Fruit fly (Drosophila melanogaster) whole organism, wandering third instar larva: Measurements from ENCODE around the gene Cyp18a1.

Experiments used
- Abd-B ChIP-seq: fragments of >200 bp; optimal IDR thresholded peaks from 2 replicates; lab custom pipeline; 2017; ENCODE audit warnings: missing biosample characterization, missing genetic modification characterization
- CG32264 ChIP-seq: fragments of 200-800 bp; sonication (Bioruptor generic); optimal IDR thresholded peaks from 2 replicates; lab custom pipeline; 2016; ENCODE audit warnings: missing biosample characterization, missing genetic modification characterization
- CG9705 ChIP-seq: fragments of 200-800 bp; sonication (Bioruptor generic); optimal IDR thresholded peaks from 2 replicates; lab custom pipeline; 2018; ENCODE audit warnings: missing biosample characterization, mild to moderate bottlenecking, missing genetic modification characterization
- CrebA ChIP-seq: fragments of 200-800 bp; sonication (Bioruptor generic); optimal IDR thresholded peaks from 2 replicates; lab custom pipeline; 2016; ENCODE audit warnings: missing biosample characterization, mild to moderate bottlenecking, missing genetic modification characterization, borderline replicate concordance
- Dif ChIP-seq: fragments of 200-275, 200-300 bp; sonication (Bioruptor generic); optimal IDR thresholded peaks from 2 replicates; lab custom pipeline; 2018; ENCODE audit warnings: missing biosample characterization, missing genetic modification characterization; ENCODE audit not compliant: partially characterized antibody
- HLH106 ChIP-seq: fragments of 200-800 bp; optimal IDR thresholded peaks from 3 replicates; lab custom pipeline; 2019; ENCODE audit warnings: missing biosample characterization, mild to moderate bottlenecking, missing genetic modification characterization, moderate library complexity
- Hnf4 ChIP-seq: fragments of 200-800 bp; sonication (Bioruptor generic); optimal IDR thresholded peaks from 2 replicates; lab custom pipeline; 2016; ENCODE audit warnings: missing biosample characterization, mild to moderate bottlenecking, missing genetic modification characterization
- Hr78 ChIP-seq: fragments of >200 bp; optimal IDR thresholded peaks from 2 replicates; lab custom pipeline; 2017; ENCODE audit warnings: missing biosample characterization, missing genetic modification characterization
- Hr83 ChIP-seq: fragments of 200-300 bp; sonication (Bioruptor generic); optimal IDR thresholded peaks from 2 replicates; lab custom pipeline; 2016; ENCODE audit warnings: missing biosample characterization, mild to moderate bottlenecking, missing genetic modification characterization, moderate library complexity; ENCODE audit not compliant: poor library complexity, severe bottlenecking
- Mio ChIP-seq: sonication (Bioruptor generic); optimal IDR thresholded peaks from 2 replicates; lab custom pipeline; 2016; ENCODE audit warnings: missing biosample characterization, missing genetic modification characterization
- Myc ChIP-seq: fragments of >200 bp; optimal IDR thresholded peaks from 2 replicates; lab custom pipeline; 2017
- N ChIP-seq: fragments of >200 bp; optimal IDR thresholded peaks from 2 replicates; lab custom pipeline; 2018; ENCODE audit warnings: missing biosample characterization, missing external identifiers, missing genetic modification characterization
- OdsH ChIP-seq: fragments of 200-800 bp; sonication (Bioruptor generic); optimal IDR thresholded peaks from 2 replicates; lab custom pipeline; 2016; ENCODE audit warnings: missing biosample characterization, mild to moderate bottlenecking, missing genetic modification characterization
- Rel ChIP-seq, 2 experiments: fragments of 200-800 bp; sonication (Bioruptor generic) in 1 of 2; optimal IDR thresholded peaks; 2 replicates in 1 of 2; 3 replicates in 1 of 2; lab custom pipeline; 2016 to 2019; ENCODE audit warnings: mild to moderate bottlenecking in 2 of 2, missing biosample characterization in 2 of 2, missing genetic modification characterization in 2 of 2, moderate library complexity in 1 of 2
- Sp1 ChIP-seq: fragments of 200-800 bp; sonication (Bioruptor generic); optimal IDR thresholded peaks from 3 replicates; lab custom pipeline; 2019; ENCODE audit warnings: missing biosample characterization, mild to moderate bottlenecking, missing genetic modification characterization, moderate library complexity
- br ChIP-seq: fragments of 200-800 bp; sonication (Bioruptor generic); optimal IDR thresholded peaks from 2 replicates; lab custom pipeline; 2016; ENCODE audit warnings: missing biosample characterization, missing genetic modification characterization
- brk ChIP-seq: fragments of 200-800 bp; sonication (Bioruptor generic); optimal IDR thresholded peaks from 2 replicates; lab custom pipeline; 2016; ENCODE audit warnings: missing biosample characterization, mild to moderate bottlenecking, missing genetic modification characterization
- dl ChIP-seq, 2 experiments: fragments of 175-275, 200-275 bp in 1 of 2; fragments of 200-275 bp in 1 of 2; sonication (Bioruptor generic); optimal IDR thresholded peaks; lab custom pipeline; 2018; ENCODE audit warnings: mild to moderate bottlenecking in 2 of 2, missing biosample characterization in 2 of 2, missing genetic modification characterization in 2 of 2, moderate library complexity in 2 of 2; ENCODE audit not compliant: partially characterized antibody in 2 of 2, insufficient read depth in 1 of 2
- dmrt93B ChIP-seq: fragments of 200-800 bp; sonication (Bioruptor generic); optimal IDR thresholded peaks from 2 replicates; lab custom pipeline; 2018; ENCODE audit warnings: missing biosample characterization, mild to moderate bottlenecking, missing genetic modification characterization
- foxo ChIP-seq, 2 experiments: fragments of 200-800 bp; sonication (Bioruptor generic); optimal IDR thresholded peaks; 2 replicates in 1 of 2; 3 replicates in 1 of 2; lab custom pipeline; 2016 to 2017; ENCODE audit warnings: missing biosample characterization in 2 of 2, missing genetic modification characterization in 2 of 2
- fru ChIP-seq: fragments of 200-800 bp; sonication (Bioruptor generic); optimal IDR thresholded peaks from 3 replicates; lab custom pipeline; 2016; ENCODE audit warnings: missing biosample characterization, mild to moderate bottlenecking, missing genetic modification characterization
- h ChIP-seq: fragments of 200-800 bp; sonication (Bioruptor generic); optimal IDR thresholded peaks from 3 replicates; lab custom pipeline; 2016; ENCODE audit warnings: missing biosample characterization, mild to moderate bottlenecking, missing genetic modification characterization
- jim ChIP-seq: fragments of 175-275, 200-325 bp; sonication (Bioruptor generic); optimal IDR thresholded peaks from 2 replicates; lab custom pipeline; 2016; ENCODE audit warnings: missing biosample characterization, mild to moderate bottlenecking, missing genetic modification characterization
- lola ChIP-seq: fragments of >200 bp; optimal IDR thresholded peaks from 2 replicates; lab custom pipeline; 2017; ENCODE audit warnings: missing biosample characterization, missing genetic modification characterization
- rgr ChIP-seq: fragments of 200-800 bp; sonication (Bioruptor generic); optimal IDR thresholded peaks from 3 replicates; lab custom pipeline; 2016; ENCODE audit warnings: missing biosample characterization, mild to moderate bottlenecking, missing genetic modification characterization
- sage ChIP-seq: fragments of 200-800 bp; sonication (Bioruptor generic); optimal IDR thresholded peaks from 2 replicates; lab custom pipeline; 2016; ENCODE audit warnings: missing biosample characterization, mild to moderate bottlenecking, missing genetic modification characterization
- usp ChIP-seq: fragments of >200 bp; optimal IDR thresholded peaks from 2 replicates; lab custom pipeline; 2017; ENCODE audit warnings: missing biosample characterization, missing genetic modification characterization
- woc ChIP-seq: sonication (Bioruptor generic); optimal IDR thresholded peaks from 2 replicates; lab custom pipeline; 2016; ENCODE audit warnings: missing biosample characterization, mild to moderate bottlenecking, missing genetic modification characterization

Gene Cyp18a1

DNA sequence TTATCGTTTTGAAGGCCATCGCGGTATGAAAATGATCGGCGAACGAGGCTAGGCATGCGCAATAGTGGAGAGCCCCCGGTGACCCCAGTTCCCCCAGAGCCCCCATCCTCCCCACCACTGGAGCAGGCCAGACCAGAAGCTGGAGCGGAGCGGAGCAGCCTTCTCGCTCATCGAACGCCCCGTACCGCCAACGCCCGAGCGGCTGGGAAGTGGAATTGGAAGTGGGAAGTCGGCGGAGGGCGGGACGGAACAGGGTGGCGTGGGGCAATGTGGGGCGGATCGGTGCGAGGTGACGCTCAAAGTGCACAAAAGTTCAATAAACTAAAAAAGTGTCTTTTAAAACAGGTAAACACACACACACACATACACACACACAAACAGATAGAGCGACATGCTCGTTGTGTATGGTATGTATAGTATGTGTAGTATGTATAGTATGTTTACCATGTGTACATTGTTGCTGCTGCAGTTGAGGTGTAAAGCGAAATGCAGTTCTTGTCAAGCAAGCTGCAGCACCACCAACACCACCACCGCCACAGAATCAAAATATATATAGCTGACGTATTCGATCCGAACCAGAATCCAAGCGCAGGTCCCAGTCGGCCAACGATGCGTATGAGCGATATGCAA lies 21.2 kb downstream of the Cyp18a1 start:
- no peak for TF ChIP-seq woc
- no peak for TF ChIP-seq OdsH (GFP tag; lab: Kevin White, UChicago)
- no peak for TF ChIP-seq Rel (GFP tag; optimal IDR thresholded peaks at IDR 0.05; lab: Kevin White, UChicago)
- no peak for TF ChIP-seq Rel (tag; optimal IDR thresholded peaks at IDR 0.05; lab: Kevin White, UChicago)
- TF ChIP-seq Abd-B (GFP tag; lab: Kevin White, UChicago), result no peak
- no peak for TF ChIP-seq CrebA
- TF ChIP-seq Hr83, result no peak
- TF ChIP-seq fru, result no peak
- TF ChIP-seq, all 38 proteins: peak for 0

DNA sequence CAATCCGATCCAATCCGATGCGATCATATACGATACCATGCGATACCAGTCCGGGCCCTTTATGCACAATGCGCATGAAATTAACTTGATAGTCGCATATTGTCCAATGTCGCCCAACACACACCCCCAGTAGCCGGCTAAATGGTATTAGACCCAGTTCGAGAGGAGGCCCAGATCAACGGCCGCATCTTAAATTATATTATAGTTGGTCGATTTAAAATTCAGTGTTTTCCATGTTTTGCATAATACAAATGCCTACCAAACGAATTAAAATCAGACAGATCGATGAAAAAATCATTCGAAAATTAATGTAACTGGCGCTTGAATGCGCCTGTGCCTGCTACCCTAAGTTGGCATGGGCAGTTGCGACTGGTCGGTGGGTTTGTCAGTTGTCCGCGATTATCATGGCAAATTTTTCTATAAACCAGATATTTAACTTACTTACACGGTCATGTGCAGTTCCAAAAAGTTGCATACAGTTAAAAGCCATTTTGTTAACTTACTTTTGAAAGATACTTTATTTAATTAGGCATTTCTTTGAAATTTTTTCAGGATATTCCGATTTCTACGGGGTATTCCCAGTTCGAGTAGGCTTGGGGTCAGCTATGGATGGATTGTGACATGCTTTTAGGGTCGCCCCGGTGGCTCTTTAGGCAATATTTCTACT lies 22.9 kb downstream of the Cyp18a1 start:
- TF ChIP-seq Mio (GFP tag; lab: Kevin White, UChicago) (no peak), foxo (GFP tag; optimal IDR thresholded peaks at IDR 0.05; lab: Kevin White, UChicago) (no peak), jim (GFP tag; lab: Kevin White, UChicago) (no peak), rgr (no peak), HLH106 (tag; lab: Kevin White, UChicago) (no peak), CG32264 (no peak), N (GFP tag; lab: Kevin White, UChicago) (no peak), br (GFP tag; lab: Kevin White, UChicago) (no peak), CG9705 (GFP tag; lab: Kevin White, UChicago) (no peak), brk (GFP tag; lab: Kevin White, UChicago) (no peak), h (GFP tag; lab: Kevin White, UChicago) (no peak), fru (no peak), Dif (GFP tag; lab: Kevin White, UChicago) (no peak), Sp1 (GFP tag; lab: Kevin White, UChicago) (no peak), dl (GFP tag; optimal IDR thresholded peaks at IDR 0.05; lab: Kevin White, UChicago; ENCODE audit: insufficient read depth in 1 of 2, partially characterized antibody in 2 of 2) (no peak)

DNA sequence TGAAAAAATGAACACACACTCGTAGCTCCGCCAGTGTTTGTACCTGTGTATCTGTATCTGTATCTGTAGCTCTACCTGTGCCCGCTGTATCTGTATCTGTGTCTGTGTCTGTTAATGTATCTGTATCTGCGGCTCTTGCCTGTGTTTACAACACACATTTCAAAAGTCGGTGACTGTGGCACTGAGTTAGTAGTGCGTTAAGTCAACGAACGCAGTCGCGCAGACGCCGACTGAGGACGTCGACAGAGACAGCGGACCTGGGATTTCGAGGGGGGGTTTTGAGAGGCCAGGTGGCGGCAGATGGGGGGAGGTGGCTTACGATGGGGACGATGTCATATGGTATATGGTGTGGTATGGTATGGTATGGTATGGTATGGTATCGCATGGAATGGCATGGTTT lies 24.5 kb downstream of the Cyp18a1 start:
- TF ChIP-seq dmrt93B, result no peak
- no peak for TF ChIP-seq Dif (GFP tag; lab: Kevin White, UChicago)
- no peak for TF ChIP-seq Sp1 (GFP tag; lab: Kevin White, UChicago)
- no peak for TF ChIP-seq Hnf4 (GFP tag; lab: Kevin White, UChicago)
- TF ChIP-seq Hr78, result no peak
- no peak for TF ChIP-seq br (GFP tag; lab: Kevin White, UChicago)
- no peak for TF ChIP-seq Abd-B (GFP tag; lab: Kevin White, UChicago)
- TF ChIP-seq woc, result no peak
- TF ChIP-seq lola (GFP tag; lab: Kevin White, UChicago), result no peak
- no peak for TF ChIP-seq brk (GFP tag; lab: Kevin White, UChicago)
- TF ChIP-seq rgr, result no peak

DNA sequence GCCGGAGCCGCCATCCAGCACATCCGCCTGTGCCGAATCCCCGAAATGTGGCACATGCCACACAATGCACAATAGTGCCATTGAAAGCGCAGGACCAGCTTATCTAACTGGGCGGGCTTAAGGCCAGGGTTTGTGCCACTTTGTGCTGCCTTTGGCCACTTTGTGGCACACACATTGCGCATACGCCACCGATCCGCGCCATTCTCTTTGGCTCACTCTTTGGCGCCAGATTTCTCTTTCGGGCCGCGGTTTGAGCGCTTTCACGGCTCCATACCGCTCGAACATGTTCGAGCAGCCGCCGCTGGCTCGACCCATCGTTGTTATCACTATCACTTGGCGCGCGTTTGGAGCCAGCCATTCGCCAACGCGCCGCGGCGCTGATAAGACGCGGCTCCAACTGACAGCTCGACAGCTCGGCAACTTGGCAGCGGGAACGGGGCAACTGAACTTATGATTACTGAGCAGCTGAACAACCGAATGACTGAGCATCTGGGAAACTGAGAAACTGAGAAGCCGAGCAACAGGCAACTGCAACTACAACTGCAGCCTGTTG lies 27.1 kb downstream of the Cyp18a1 start:
- no peak for TF ChIP-seq sage (GFP tag; lab: Kevin White, UChicago)
- no peak for TF ChIP-seq h (GFP tag; lab: Kevin White, UChicago)
- TF ChIP-seq dl (GFP tag; optimal IDR thresholded peaks at IDR 0.05; lab: Kevin White, UChicago; ENCODE audit: insufficient read depth in 1 of 2, partially characterized antibody in 2 of 2), result no peak
- no peak for TF ChIP-seq usp
- TF ChIP-seq Abd-B (GFP tag; lab: Kevin White, UChicago), result no peak
- TF ChIP-seq Mio (GFP tag; lab: Kevin White, UChicago), result no peak
- TF ChIP-seq rgr, result no peak
- no peak for TF ChIP-seq Myc (lab: Kevin White, UChicago)

- TF ChIP-seq CG9705 (GFP tag; lab: Kevin White, UChicago) (no peak), dmrt93B (no peak), dl (GFP tag; optimal IDR thresholded peaks at IDR 0.05; lab: Kevin White, UChicago; ENCODE audit: insufficient read depth in 1 of 2, partially characterized antibody in 2 of 2) (no peak), CrebA (no peak), brk (GFP tag; lab: Kevin White, UChicago) (no peak), Abd-B (GFP tag; lab: Kevin White, UChicago) (no peak)
- TF ChIP-seq, all 38 proteins: peak for 0
Observed at dm6 chrX:18663362-18663761, 29.5 kb downstream of the Cyp18a1 start.
